Fruit fly (Drosophila melanogaster): ENCODE measurements around the gene CG7567.

The CG7567 gene

dm6 chr3R:29566997-29567670 is 20.8 kb downstream of the CG7567 start (continued):
- TF ChIP-seq Oaz (GFP tag; IDR thresholded peaks at IDR 0.05) = no peak
- TF ChIP-seq NfI (GFP tag; optimal IDR thresholded peaks at IDR 0.05) = peak; percentile 52
- TF ChIP-seq CG32767 (GFP tag; IDR thresholded peaks at IDR 0.05) = 0 out of 2 replicates have a peak, but pooled peaks have one; percentile 29
- peak; percentile 71 for TF ChIP-seq CG11504 (tag; optimal IDR thresholded peaks at IDR 0.05)
- TF ChIP-seq gfzf (GFP tag; optimal IDR thresholded peaks at IDR 0.05) = peak; percentile 20
- TF ChIP-seq Gug (GFP tag; IDR thresholded peaks at IDR 0.05) = peak; percentile 63
- no peak for TF ChIP-seq CG43689 (GFP tag; IDR thresholded peaks at IDR 0.05)
- TF ChIP-seq dm (GFP tag; optimal IDR thresholded peaks at IDR 0.05) = no peak
- TF ChIP-seq mld (GFP tag; IDR thresholded peaks at IDR 0.05; ENCODE audit: partially characterized antibody) = no peak
- TF ChIP-seq Nf-YC (tag; optimal IDR thresholded peaks at IDR 0.05) = peak; percentile 93
- no peak for TF ChIP-seq Doc2 (GFP tag; IDR thresholded peaks at IDR 0.05)
- peak; percentile 73; the same call in 2 of the 3 replicates for TF ChIP-seq otp (GFP tag; IDR thresholded peaks at IDR 0.05)
- TF ChIP-seq her (GFP tag; optimal IDR thresholded peaks at IDR 0.05) = no peak
- TF ChIP-seq CG9817 (tag; optimal IDR thresholded peaks at IDR 0.05) = peak; percentile 40
- TF ChIP-seq Eip74EF (GFP tag; optimal IDR thresholded peaks at IDR 0.05) = no peak
- TF ChIP-seq CG2129 (GFP tag; IDR thresholded peaks at IDR 0.05; ENCODE audit: partially characterized antibody) = no peak
- TF ChIP-seq CG16863 (GFP tag; optimal IDR thresholded peaks at IDR 0.05) = peak; percentile 56
- no peak for TF ChIP-seq pzg (GFP tag; optimal IDR thresholded peaks at IDR 0.05)
- TF ChIP-seq fd96Cb (tag; optimal IDR thresholded peaks at IDR 0.05) = peak; percentile 69
- TF ChIP-seq chif (GFP tag; optimal IDR thresholded peaks at IDR 0.05) = peak; percentile 69 to 71
- TF ChIP-seq Myb (GFP tag; optimal IDR thresholded peaks at IDR 0.05) = no peak
- peak; percentile 66 for TF ChIP-seq CG1602 (GFP tag; optimal IDR thresholded peaks at IDR 0.05)
- peak; percentile 67 for TF ChIP-seq jumu (GFP tag; optimal IDR thresholded peaks at IDR 0.05)
- TF ChIP-seq Lim3 (GFP tag; IDR thresholded peaks at IDR 0.05) = no peak
- peak; percentile 5 for TF ChIP-seq CG17568 (GFP tag; optimal IDR thresholded peaks at IDR 0.05)
- peak; percentile 81 for TF ChIP-seq CG2712 (tag; optimal IDR thresholded peaks at IDR 0.05)
- 0 out of 3 replicates have a peak, but pooled peaks have one; percentile 42 for TF ChIP-seq CG11456 (GFP tag; IDR thresholded peaks at IDR 0.05)
- peak; percentile 3 for TF ChIP-seq pb (GFP tag; optimal IDR thresholded peaks at IDR 0.05)
- TF ChIP-seq Ssrp (tag; optimal IDR thresholded peaks at IDR 0.05) = peak; percentile 70
- TF ChIP-seq CG10366 (GFP tag; IDR thresholded peaks at IDR 0.05) = peak; percentile 78
- TF ChIP-seq Rfx (GFP tag; IDR thresholded peaks at IDR 0.05) = 0 out of 2 replicates have a peak, but pooled peaks have one; percentile 18
- TF ChIP-seq nau (GFP tag; optimal IDR thresholded peaks at IDR 0.05) = no peak
- TF ChIP-seq CG34224 (GFP tag; IDR thresholded peaks at IDR 0.05; ENCODE audit: partially characterized antibody) = no peak
- peak; percentile 47; the same call in 1 of the 2 replicates for TF ChIP-seq CG14667 (GFP tag; IDR thresholded peaks at IDR 0.05)
- TF ChIP-seq CG2202 (tag; optimal IDR thresholded peaks at IDR 0.05) = peak; percentile 33
- TF ChIP-seq Lpt (GFP tag; optimal IDR thresholded peaks at IDR 0.05) = no peak
- TF ChIP-seq toy (GFP tag; IDR thresholded peaks at IDR 0.05) = no peak
- no peak for TF ChIP-seq Jarid2 (GFP tag; optimal IDR thresholded peaks at IDR 0.05)
- TF ChIP-seq dmrt99B (tag; optimal IDR thresholded peaks at IDR 0.05) = peak; percentile 76
- TF ChIP-seq CG3995 (GFP tag; optimal IDR thresholded peaks at IDR 0.05) = no peak
- TF ChIP-seq CG11247 (GFP tag; IDR thresholded peaks at IDR 0.05) = peak; percentile 30; the same call in 1 of the 2 replicates
- peak; percentile 47 for TF ChIP-seq bcd (GFP tag; optimal IDR thresholded peaks at IDR 0.05)
- TF ChIP-seq CG34376 (GFP tag; optimal IDR thresholded peaks at IDR 0.05) = no peak
- peak; percentile 36; the same call in 1 of the 2 replicates for TF ChIP-seq Atf6 (GFP tag; IDR thresholded peaks at IDR 0.05)
- no peak for TF ChIP-seq CG17912 (GFP tag; optimal IDR thresholded peaks at IDR 0.05)
- no peak for TF ChIP-seq crp (GFP tag; optimal IDR thresholded peaks at IDR 0.05)
- TF ChIP-seq trem (tag; optimal IDR thresholded peaks at IDR 0.05) = peak; percentile 46
- TF ChIP-seq Trl (optimal IDR thresholded peaks at IDR 0.05) = peak in 1 of 2 experiments; percentile 5
- peak; percentile 43 for TF ChIP-seq Trl (GFP tag; optimal IDR thresholded peaks at IDR 0.05)
